Fruit fly (Drosophila melanogaster) whole organism, embryonic: ENCODE measurements around the gene CG7011.

Experiments
- B-H1 ChIP-seq: fragments of 200-800 bp; sonication (Bioruptor generic); IDR thresholded peaks from 3 replicates; pipeline ENCODE4 v1.3.6; 2022; ENCODE audit warnings: missing biosample characterization, missing genetic modification characterization
- CG12659 ChIP-seq: fragments of 200-800 bp; sonication (Bioruptor generic); optimal IDR thresholded peaks from 3 replicates; lab custom pipeline; 2017; ENCODE audit warnings: mild to moderate bottlenecking, missing biosample characterization, missing genetic modification reagents, missing genetic modification characterization
- CG14050 ChIP-seq: fragments of 200-800 bp; sonication (Bioruptor generic); IDR thresholded peaks from 3 replicates; pipeline ENCODE4 v1.3.6; 2022; ENCODE audit warnings: missing biosample characterization, missing genetic modification characterization
- CG14710 ChIP-seq: fragments of 200-800 bp; sonication (Bioruptor generic); optimal IDR thresholded peaks from 3 replicates; lab custom pipeline; 2019; ENCODE audit warnings: missing biosample characterization, mild to moderate bottlenecking, missing genetic modification characterization, moderate library complexity
- CG2120 ChIP-seq: fragments of 200-800 bp; sonication (Bioruptor generic); optimal IDR thresholded peaks from 3 replicates; lab custom pipeline; 2016; ENCODE audit warnings: missing biosample characterization, missing genetic modification characterization
- CG2129 ChIP-seq: fragments of 200-800 bp; sonication (Bioruptor generic); IDR thresholded peaks from 2 replicates; pipeline ENCODE4 v1.3.6; 2022; ENCODE audit warnings: missing biosample characterization, missing genetic modification characterization; ENCODE audit not compliant: partially characterized antibody
- CG31365 ChIP-seq: fragments of 200-800 bp; sonication (Bioruptor generic); optimal IDR thresholded peaks from 2 replicates; lab custom pipeline; 2018; ENCODE audit warnings: missing biosample characterization, mild to moderate bottlenecking, missing genetic modification characterization
- CG33213 ChIP-seq: fragments of 200-800 bp; sonication (Bioruptor generic); optimal IDR thresholded peaks from 3 replicates; lab custom pipeline; 2016; ENCODE audit warnings: missing biosample characterization, missing genetic modification characterization
- CG3407 ChIP-seq: fragments of 200-800 bp; sonication (Bioruptor generic); optimal IDR thresholded peaks from 2 replicates; lab custom pipeline; 2018; ENCODE audit warnings: missing biosample characterization, mild to moderate bottlenecking, missing genetic modification characterization
- CG4282 ChIP-seq: fragments of 200-800 bp; sonication (Bioruptor generic); optimal IDR thresholded peaks from 2 replicates; lab custom pipeline; 2016; ENCODE audit warnings: missing biosample characterization, missing genetic modification characterization
- CG7556 ChIP-seq: fragments of 200-800 bp; sonication (Bioruptor generic); optimal IDR thresholded peaks from 2 replicates; lab custom pipeline; 2017; ENCODE audit warnings: missing biosample characterization, mild to moderate bottlenecking, missing genetic modification characterization
- CG8478 ChIP-seq: fragments of >200 bp; optimal IDR thresholded peaks from 2 replicates; lab custom pipeline; 2018
- CG8924 ChIP-seq: fragments of 200-800 bp; optimal IDR thresholded peaks from 3 replicates; lab custom pipeline; 2019; ENCODE audit warnings: missing biosample characterization, mild to moderate bottlenecking, missing genetic modification characterization, moderate library complexity
- CG9876 ChIP-seq: fragments of 200-800 bp; sonication (Bioruptor generic); optimal IDR thresholded peaks from 2 replicates; lab custom pipeline; 2016; ENCODE audit warnings: missing biosample characterization, missing genetic modification characterization
- CHES-1-like ChIP-seq: fragments of 200-800 bp; sonication (Bioruptor generic); optimal IDR thresholded peaks from 2 replicates; lab custom pipeline; 2016; ENCODE audit warnings: missing biosample characterization, missing genetic modification characterization
- Camta ChIP-seq: fragments of 200-800 bp; sonication (Bioruptor generic); optimal IDR thresholded peaks from 2 replicates; lab custom pipeline; 2016; ENCODE audit warnings: missing biosample characterization, missing genetic modification characterization
- CkIIα-i1 ChIP-seq: fragments of 200-800 bp; sonication (Bioruptor generic); IDR thresholded peaks from 2 replicates; pipeline ENCODE4 v1.3.6; 2022; ENCODE audit warnings: missing biosample characterization, missing genetic modification characterization
- Dll ChIP-seq: fragments of 200-800 bp; sonication (Bioruptor generic); IDR thresholded peaks from 4 replicates; pipeline ENCODE4 v1.3.6; 2022; ENCODE audit warnings: missing biosample characterization, missing genetic modification characterization; ENCODE audit not compliant: partially characterized antibody
- E2f2 ChIP-seq: fragments of 200-800 bp; sonication (Bioruptor generic); IDR thresholded peaks from 2 replicates; pipeline ENCODE4 v1.3.6; 2022; ENCODE audit warnings: missing biosample characterization, missing genetic modification characterization
- GATAe ChIP-seq: fragments of 200-800 bp; sonication (Bioruptor generic); conservative IDR thresholded peaks from 2 replicates; pipeline ENCODE4 v1.3.6; 2022; ENCODE audit warnings: missing biosample characterization, missing genetic modification characterization
- Gsc ChIP-seq: fragments of 200-800 bp; sonication (Bioruptor generic); IDR thresholded peaks from 2 replicates; pipeline ENCODE4 v1.3.6; 2022; ENCODE audit warnings: missing biosample characterization, missing genetic modification characterization
- HLH54F ChIP-seq: fragments of 200-800 bp; sonication (Bioruptor generic); optimal IDR thresholded peaks from 3 replicates; lab custom pipeline; 2016; ENCODE audit warnings: missing biosample characterization, missing genetic modification characterization
- HmgD ChIP-seq: fragments of 200-800 bp; sonication (Bioruptor generic); optimal IDR thresholded peaks from 3 replicates; lab custom pipeline; 2016; ENCODE audit warnings: missing biosample characterization, missing genetic modification characterization
- Hmr ChIP-seq: fragments of 200-800 bp; sonication (Bioruptor generic); optimal IDR thresholded peaks from 3 replicates; lab custom pipeline; 2017; ENCODE audit warnings: mild to moderate bottlenecking, missing biosample characterization, missing genetic modification reagents, missing genetic modification characterization
- Jarid2 ChIP-seq: fragments of 200-800 bp; sonication (Bioruptor generic); optimal IDR thresholded peaks from 3 replicates; lab custom pipeline; 2017; ENCODE audit warnings: mild to moderate bottlenecking, missing biosample characterization, missing genetic modification reagents, missing genetic modification characterization
- NFAT ChIP-seq: fragments of 200-800 bp; sonication (Bioruptor generic); IDR thresholded peaks from 2 replicates; pipeline ENCODE4 v1.3.6; 2022; ENCODE audit warnings: missing biosample characterization, missing genetic modification characterization
- Pdp1 ChIP-seq, 2 experiments: fragments of 200-800 bp; sonication (Bioruptor generic); optimal IDR thresholded peaks; 3 replicates each; lab custom pipeline; 2016; ENCODE audit warnings: missing biosample characterization in 2 of 2, missing genetic modification characterization in 2 of 2, mild to moderate bottlenecking in 1 of 2, moderate library complexity in 1 of 2
- Sox100B ChIP-seq: fragments of 200-800 bp; sonication (Bioruptor generic); optimal IDR thresholded peaks from 3 replicates; lab custom pipeline; 2018; ENCODE audit warnings: missing biosample characterization, mild to moderate bottlenecking, missing genetic modification characterization
- Trl ChIP-seq, 3 experiments: fragments of >200 bp in 2 of 3; fragments of 200-800 bp in 1 of 3; sonication (Bioruptor generic) in 1 of 3; optimal IDR thresholded peaks; 2 replicates in 1 of 3; 3 replicates in 2 of 3; lab custom pipeline; 2016 to 2017; ENCODE audit warnings: missing biosample characterization in 1 of 3, missing genetic modification characterization in 1 of 3
- aop ChIP-seq: fragments of 200-800 bp; sonication (Bioruptor generic); IDR thresholded peaks from 2 replicates; pipeline ENCODE4 v1.3.6; 2022; ENCODE audit warnings: missing biosample characterization, missing genetic modification characterization
- bsh ChIP-seq, 2 experiments: fragments of 200-800 bp; sonication (Bioruptor generic); optimal IDR thresholded peaks; 2 replicates each; lab custom pipeline; 2017 to 2018; ENCODE audit warnings: mild to moderate bottlenecking in 2 of 2, missing biosample characterization in 2 of 2, missing genetic modification characterization in 2 of 2, moderate library complexity in 1 of 2
- da ChIP-seq: fragments of 200-800 bp; sonication (Bioruptor generic); optimal IDR thresholded peaks from 2 replicates; lab custom pipeline; 2016; ENCODE audit warnings: missing biosample characterization, missing genetic modification characterization
- dm ChIP-seq: fragments of 200-800 bp; sonication (Bioruptor generic); optimal IDR thresholded peaks from 3 replicates; lab custom pipeline; 2016; ENCODE audit warnings: missing biosample characterization, missing genetic modification characterization
- dpn ChIP-seq, 2 experiments: fragments of 200-800 bp; sonication (Bioruptor generic); optimal IDR thresholded peaks; 3 replicates each; lab custom pipeline; 2016; ENCODE audit warnings: missing biosample characterization in 2 of 2, missing genetic modification characterization in 2 of 2
- esg ChIP-seq: fragments of 200-800 bp; sonication (Bioruptor generic); conservative IDR thresholded peaks from 2 replicates; pipeline ENCODE4 v1.3.6; 2022; ENCODE audit warnings: missing biosample characterization, missing genetic modification characterization
- exex ChIP-seq: fragments of 200-800 bp; sonication (Bioruptor generic); optimal IDR thresholded peaks from 4 replicates; lab custom pipeline; 2018; ENCODE audit warnings: missing biosample characterization, mild to moderate bottlenecking, missing genetic modification characterization, moderate library complexity
- fu2 ChIP-seq: fragments of 200-800 bp; sonication (Bioruptor generic); optimal IDR thresholded peaks from 2 replicates; lab custom pipeline; 2016; ENCODE audit warnings: missing biosample characterization, missing genetic modification characterization
- grn ChIP-seq: fragments of 200-800 bp; sonication (Bioruptor generic); optimal IDR thresholded peaks from 3 replicates; lab custom pipeline; 2017; ENCODE audit warnings: missing biosample characterization, missing genetic modification characterization
- gsb ChIP-seq: fragments of 200-800 bp; sonication (Bioruptor generic); IDR thresholded peaks from 2 replicates; pipeline ENCODE4 v1.3.6; 2022; ENCODE audit warnings: missing biosample characterization, missing genetic modification characterization
- gsb-n ChIP-seq: fragments of 200-800 bp; sonication (Bioruptor generic); optimal IDR thresholded peaks from 3 replicates; lab custom pipeline; 2018; ENCODE audit warnings: missing biosample characterization, mild to moderate bottlenecking, missing genetic modification characterization
- inv ChIP-seq: fragments of 200-800 bp; sonication (Bioruptor generic); IDR thresholded peaks from 2 replicates; pipeline ENCODE4 v1.3.6; 2022; ENCODE audit warnings: missing biosample characterization, missing genetic modification characterization; ENCODE audit not compliant: partially characterized antibody
- jing ChIP-seq: fragments of 200-800 bp; sonication (Bioruptor generic); optimal IDR thresholded peaks from 2 replicates; lab custom pipeline; 2018; ENCODE audit warnings: missing biosample characterization, mild to moderate bottlenecking, missing genetic modification characterization
- ken ChIP-seq: fragments of 200-800 bp; sonication (Bioruptor generic); IDR thresholded peaks from 3 replicates; pipeline ENCODE4 v1.3.6; 2022; ENCODE audit warnings: missing biosample characterization, missing genetic modification characterization
- klu ChIP-seq: fragments of 200-800 bp; sonication (Bioruptor generic); IDR thresholded peaks from 2 replicates; pipeline ENCODE4 v1.3.6; 2022; ENCODE audit warnings: missing biosample characterization, missing genetic modification characterization
- lab ChIP-seq: fragments of 200-800 bp; sonication (Bioruptor generic); optimal IDR thresholded peaks from 3 replicates; lab custom pipeline; 2017; ENCODE audit warnings: missing biosample characterization, missing genetic modification characterization, mild to moderate bottlenecking, moderate library complexity, missing genetic modification reagents
- sens-2 ChIP-seq: fragments of 200-800 bp; sonication (Bioruptor generic); IDR thresholded peaks from 2 replicates; pipeline ENCODE4 v1.3.6; 2022; ENCODE audit warnings: missing biosample characterization, missing genetic modification characterization
- sob ChIP-seq: fragments of 200-800 bp; sonication (Bioruptor generic); IDR thresholded peaks from 2 replicates; pipeline ENCODE4 v1.3.6; 2022; ENCODE audit warnings: missing biosample characterization, missing genetic modification characterization
- tio ChIP-seq: fragments of 200-800 bp; sonication (Bioruptor generic); optimal IDR thresholded peaks from 2 replicates; lab custom pipeline; 2017; ENCODE audit warnings: missing biosample characterization, missing genetic modification characterization, inconsistent platforms
- trh ChIP-seq: fragments of 200-800 bp; sonication (Bioruptor generic); optimal IDR thresholded peaks from 2 replicates; lab custom pipeline; 2016; ENCODE audit warnings: missing biosample characterization, missing genetic modification characterization
- zf30C ChIP-seq: fragments of 200-800 bp; sonication (Bioruptor generic); optimal IDR thresholded peaks from 3 replicates; lab custom pipeline; 2018; ENCODE audit warnings: missing biosample characterization, mild to moderate bottlenecking, missing genetic modification characterization

The CG7011 gene

DNA sequence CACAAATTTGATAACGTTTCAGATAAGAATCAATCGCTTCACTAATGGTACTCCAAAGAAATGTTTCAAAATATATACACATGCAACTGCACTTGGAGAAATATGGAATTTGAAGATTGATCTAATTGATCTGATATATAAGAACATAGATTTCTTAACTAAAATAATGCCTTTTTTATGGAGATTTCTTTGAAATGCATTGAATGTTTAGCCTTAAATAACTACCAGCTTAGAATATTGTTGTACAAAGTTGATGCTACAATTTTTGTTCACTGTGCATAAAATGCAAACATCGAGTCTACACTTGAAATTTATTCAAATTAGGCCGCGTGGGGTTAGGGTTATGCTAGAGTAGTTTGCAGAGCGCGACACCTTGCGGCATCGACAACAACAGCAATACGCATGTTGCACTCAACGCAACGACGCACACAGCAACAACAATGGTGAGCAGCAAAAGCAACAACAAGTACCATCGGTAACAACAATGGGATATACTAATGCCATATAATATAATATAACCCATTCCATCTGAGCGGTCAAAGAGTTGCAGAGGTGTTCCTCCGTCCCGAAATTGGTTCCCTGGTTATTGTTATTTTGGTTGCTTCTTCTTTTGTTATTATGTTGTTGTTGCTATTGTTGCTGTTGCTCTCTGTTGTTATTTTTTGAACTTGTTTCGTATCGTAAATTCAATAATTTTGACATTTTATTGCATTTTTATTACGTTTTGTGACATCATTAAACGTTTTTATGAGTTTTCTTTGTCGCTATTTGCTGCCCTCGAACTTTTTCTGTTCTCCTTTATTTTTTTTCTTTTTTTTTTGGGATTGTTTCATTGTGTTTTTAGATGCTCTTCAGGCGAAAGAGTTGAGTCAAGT lies 36.0 kb upstream of the CG7011 start (continued):
- TF ChIP-seq fu2 (GFP tag; lab: Kevin White, UChicago) (no peak), HLH54F (GFP tag; lab: Kevin White, UChicago) (no peak), Pdp1 (GFP tag; optimal IDR thresholded peaks at IDR 0.05; lab: Kevin White, UChicago) (no peak), Dll (no peak), Camta (GFP tag; lab: Kevin White, UChicago) (peak; percentile 10), CG7556 (GFP tag; lab: Kevin White, UChicago) (no peak), grn (peak; percentile 71), inv (GFP tag; lab: Robert Waterston, UW) (no peak), Jarid2 (no peak), zf30C (GFP tag; lab: Kevin White, UChicago) (peak; percentile 33), CG2120 (no peak), CG4282 (GFP tag; lab: Kevin White, UChicago) (no peak), CG2129 (GFP tag; lab: Robert Waterston, UW) (no peak), E2f2 (no peak), exex (tag; lab: Kevin White, UChicago) (no peak), ken (GFP tag; lab: Robert Waterston, UW) (no peak), gsb-n (tag; lab: Kevin White, UChicago) (peak; percentile 42), Sox100B (GFP tag; lab: Kevin White, UChicago) (no peak), CG14050 (GFP tag; lab: Robert Waterston, UW) (no peak), tio (peak; percentile 24), esg (GFP tag; lab: Robert Waterston, UW) (no peak), aop (GFP tag; lab: Robert Waterston, UW) (no peak), B-H1 (GFP tag; lab: Robert Waterston, UW) (no peak), sens-2 (no peak), Hmr (GFP tag; lab: Kevin White, UChicago) (no peak), CG33213 (GFP tag; lab: Kevin White, UChicago) (no peak), CHES-1-like (no peak), CkIIα-i1 (no peak), CG8478 (lab: Kevin White, UChicago) (no peak), bsh (GFP tag; optimal IDR thresholded peaks at IDR 0.05; lab: Kevin White, UChicago) (peak in 1 of 2 experiments; percentile 61), dm (GFP tag; lab: Kevin White, UChicago) (no peak), Trl (optimal IDR thresholded peaks at IDR 0.05; lab: Kevin White, UChicago) (no peak), Trl (GFP tag; optimal IDR thresholded peaks at IDR 0.05; lab: Kevin White, UChicago) (peak; percentile 27), CG9876 (no peak), CG8924 (tag; lab: Kevin White, UChicago) (peak; percentile 13), Gsc (no peak), CG3407 (no peak), CG12659 (GFP tag; lab: Kevin White, UChicago) (no peak), jing (no peak), dpn (GFP tag; optimal IDR thresholded peaks at IDR 0.05; lab: Kevin White, UChicago) (no peak), CG14710 (tag; lab: Kevin White, UChicago) (peak; percentile 48), sob (GFP tag; lab: Robert Waterston, UW) (no peak), HmgD (no peak), trh (GFP tag; lab: Kevin White, UChicago) (no peak), gsb (no peak), NFAT (GFP tag; lab: Robert Waterston, UW) (no peak), da (GFP tag; lab: Kevin White, UChicago) (no peak), GATAe (no peak), klu (GFP tag; lab: Robert Waterston, UW) (no peak), CG31365 (tag; lab: Kevin White, UChicago) (no peak), lab (GFP tag; lab: Kevin White, UChicago) (no peak)
